Worm (Caenorhabditis elegans) whole organism, L4 larva: ENCODE measurements around the gene srx-41.

ENCODE experiments used
- dpl-1 ChIP-seq: fragments of 150-350 bp; optimal IDR thresholded peaks from 2 replicates; lab custom pipeline; 2014; ENCODE audit warnings: missing biosample characterization, missing genetic modification reagents, missing genetic modification characterization
- dve-1 ChIP-seq: sonication (generic microtip); optimal IDR thresholded peaks from 2 replicates; lab custom pipeline; 2017; ENCODE audit warnings: antibody characterized with exemption, mild to moderate bottlenecking, missing genetic modification characterization, missing compliant biosample characterization; ENCODE audit not compliant: insufficient read depth
- lsy-2 ChIP-seq, 2 experiments: fragments of 150-350 bp in 1 of 2; sonication (generic microtip) in 1 of 2; optimal IDR thresholded peaks; 2 replicates each; lab custom pipeline; 2014 to 2017; ENCODE audit warnings: missing biosample characterization in 2 of 2, missing genetic modification characterization in 2 of 2
- pha-4 ChIP-seq, 2 experiments: fragments of 150-350 bp in 1 of 2; fragments of 200-800 bp in 1 of 2; sonication (Bioruptor generic) in 1 of 2; IDR thresholded peaks in 1 of 2; optimal IDR thresholded peaks in 1 of 2; 2 replicates each; pipeline versions ENCODE4 v1.3.6 to Lab custom; 2014 to 2022; ENCODE audit warnings: missing genetic modification characterization in 2 of 2, missing genetic modification reagents in 2 of 2, missing biosample characterization in 1 of 2, missing compliant biosample characterization in 1 of 2
- zag-1 ChIP-seq: fragments of 150-350 bp; optimal IDR thresholded peaks from 2 replicates; lab custom pipeline; 2014; ENCODE audit warnings: missing biosample characterization, missing genetic modification characterization

- TF ChIP-seq dpl-1 (GFP tag; lab: Kevin White, UChicago) (no peak), lsy-2 (tag; optimal IDR thresholded peaks at IDR 0.05; lab: Kevin White, UChicago) (no peak), zag-1 (tag; lab: Kevin White, UChicago) (no peak), dve-1 (no peak), pha-4 (GFP tag; IDR thresholded peaks at IDR 0.05; lab: Robert Waterston, UW) (no peak), pha-4 (tag; optimal IDR thresholded peaks at IDR 0.05; lab: Kevin White, UChicago) (no peak)
Measured at ce11 chrV:3678513-3678912, 41.5 kb upstream of the srx-41 start.
